Fruit fly (Drosophila melanogaster) whole organism, wandering third instar larva: Measurements from ENCODE around the gene Ir67a.

Experiments used
- Abd-B ChIP-seq: fragments of >200 bp; optimal IDR thresholded peaks from 2 replicates; lab custom pipeline; 2017; ENCODE audit warnings: missing biosample characterization, missing genetic modification characterization
- CG32264 ChIP-seq: fragments of 200-800 bp; sonication (Bioruptor generic); optimal IDR thresholded peaks from 2 replicates; lab custom pipeline; 2016; ENCODE audit warnings: missing biosample characterization, missing genetic modification characterization
- CG9705 ChIP-seq: fragments of 200-800 bp; sonication (Bioruptor generic); optimal IDR thresholded peaks from 2 replicates; lab custom pipeline; 2018; ENCODE audit warnings: missing biosample characterization, mild to moderate bottlenecking, missing genetic modification characterization
- CrebA ChIP-seq: fragments of 200-800 bp; sonication (Bioruptor generic); optimal IDR thresholded peaks from 2 replicates; lab custom pipeline; 2016; ENCODE audit warnings: missing biosample characterization, mild to moderate bottlenecking, missing genetic modification characterization, borderline replicate concordance
- Dfd ChIP-seq: fragments of >200 bp; optimal IDR thresholded peaks from 2 replicates; lab custom pipeline; 2017; ENCODE audit warnings: missing biosample characterization, missing genetic modification characterization
- Dif ChIP-seq: fragments of 200-275, 200-300 bp; sonication (Bioruptor generic); optimal IDR thresholded peaks from 2 replicates; lab custom pipeline; 2018; ENCODE audit warnings: missing biosample characterization, missing genetic modification characterization; ENCODE audit not compliant: partially characterized antibody
- GATAd ChIP-seq: sonication (Bioruptor generic); optimal IDR thresholded peaks from 2 replicates; lab custom pipeline; 2016; ENCODE audit warnings: missing biosample characterization, missing genetic modification characterization
- HLH106 ChIP-seq: fragments of 200-800 bp; optimal IDR thresholded peaks from 3 replicates; lab custom pipeline; 2019; ENCODE audit warnings: missing biosample characterization, mild to moderate bottlenecking, missing genetic modification characterization, moderate library complexity
- Hnf4 ChIP-seq: fragments of 200-800 bp; sonication (Bioruptor generic); optimal IDR thresholded peaks from 2 replicates; lab custom pipeline; 2016; ENCODE audit warnings: missing biosample characterization, mild to moderate bottlenecking, missing genetic modification characterization
- Hr78 ChIP-seq: fragments of >200 bp; optimal IDR thresholded peaks from 2 replicates; lab custom pipeline; 2017; ENCODE audit warnings: missing biosample characterization, missing genetic modification characterization
- Hr83 ChIP-seq: fragments of 200-300 bp; sonication (Bioruptor generic); optimal IDR thresholded peaks from 2 replicates; lab custom pipeline; 2016; ENCODE audit warnings: missing biosample characterization, mild to moderate bottlenecking, missing genetic modification characterization, moderate library complexity; ENCODE audit not compliant: poor library complexity, severe bottlenecking
- Jra ChIP-seq: sonication (Bioruptor generic); optimal IDR thresholded peaks from 2 replicates; lab custom pipeline; 2016; ENCODE audit warnings: missing biosample characterization, missing genetic modification characterization
- Mio ChIP-seq: sonication (Bioruptor generic); optimal IDR thresholded peaks from 2 replicates; lab custom pipeline; 2016; ENCODE audit warnings: missing biosample characterization, missing genetic modification characterization
- Myc ChIP-seq: fragments of >200 bp; optimal IDR thresholded peaks from 2 replicates; lab custom pipeline; 2017
- N ChIP-seq: fragments of >200 bp; optimal IDR thresholded peaks from 2 replicates; lab custom pipeline; 2018; ENCODE audit warnings: missing biosample characterization, missing external identifiers, missing genetic modification characterization
- OdsH ChIP-seq: fragments of 200-800 bp; sonication (Bioruptor generic); optimal IDR thresholded peaks from 2 replicates; lab custom pipeline; 2016; ENCODE audit warnings: missing biosample characterization, mild to moderate bottlenecking, missing genetic modification characterization
- Rel ChIP-seq, 2 experiments: fragments of 200-800 bp; sonication (Bioruptor generic) in 1 of 2; optimal IDR thresholded peaks; 2 replicates in 1 of 2; 3 replicates in 1 of 2; lab custom pipeline; 2016 to 2019; ENCODE audit warnings: mild to moderate bottlenecking in 2 of 2, missing biosample characterization in 2 of 2, missing genetic modification characterization in 2 of 2, moderate library complexity in 1 of 2
- Sp1 ChIP-seq: fragments of 200-800 bp; sonication (Bioruptor generic); optimal IDR thresholded peaks from 3 replicates; lab custom pipeline; 2019; ENCODE audit warnings: missing biosample characterization, mild to moderate bottlenecking, missing genetic modification characterization, moderate library complexity
- Vsx2 ChIP-seq: fragments of 200-300, 225-300 bp; sonication (Bioruptor generic); optimal IDR thresholded peaks from 2 replicates; lab custom pipeline; 2018; ENCODE audit warnings: missing biosample characterization, missing genetic modification characterization; ENCODE audit not compliant: partially characterized antibody
- br ChIP-seq: fragments of 200-800 bp; sonication (Bioruptor generic); optimal IDR thresholded peaks from 2 replicates; lab custom pipeline; 2016; ENCODE audit warnings: missing biosample characterization, missing genetic modification characterization
- brk ChIP-seq: fragments of 200-800 bp; sonication (Bioruptor generic); optimal IDR thresholded peaks from 2 replicates; lab custom pipeline; 2016; ENCODE audit warnings: missing biosample characterization, mild to moderate bottlenecking, missing genetic modification characterization
- dl ChIP-seq, 2 experiments: fragments of 175-275, 200-275 bp in 1 of 2; fragments of 200-275 bp in 1 of 2; sonication (Bioruptor generic); optimal IDR thresholded peaks; lab custom pipeline; 2018; ENCODE audit warnings: mild to moderate bottlenecking in 2 of 2, missing biosample characterization in 2 of 2, missing genetic modification characterization in 2 of 2, moderate library complexity in 2 of 2; ENCODE audit not compliant: partially characterized antibody in 2 of 2, insufficient read depth in 1 of 2
- dmrt93B ChIP-seq: fragments of 200-800 bp; sonication (Bioruptor generic); optimal IDR thresholded peaks from 2 replicates; lab custom pipeline; 2018; ENCODE audit warnings: missing biosample characterization, mild to moderate bottlenecking, missing genetic modification characterization
- dsf ChIP-seq: sonication (Bioruptor generic); optimal IDR thresholded peaks from 2 replicates; lab custom pipeline; 2016; ENCODE audit warnings: missing biosample characterization, missing genetic modification characterization, borderline replicate concordance
- ey ChIP-seq: fragments of 200-800 bp; sonication (Bioruptor generic); optimal IDR thresholded peaks from 2 replicates; lab custom pipeline; 2016; ENCODE audit warnings: missing biosample characterization, missing genetic modification characterization
- foxo ChIP-seq, 2 experiments: fragments of 200-800 bp; sonication (Bioruptor generic); optimal IDR thresholded peaks; 2 replicates in 1 of 2; 3 replicates in 1 of 2; lab custom pipeline; 2016 to 2017; ENCODE audit warnings: missing biosample characterization in 2 of 2, missing genetic modification characterization in 2 of 2
- fru ChIP-seq: fragments of 200-800 bp; sonication (Bioruptor generic); optimal IDR thresholded peaks from 3 replicates; lab custom pipeline; 2016; ENCODE audit warnings: missing biosample characterization, mild to moderate bottlenecking, missing genetic modification characterization
- h ChIP-seq: fragments of 200-800 bp; sonication (Bioruptor generic); optimal IDR thresholded peaks from 3 replicates; lab custom pipeline; 2016; ENCODE audit warnings: missing biosample characterization, mild to moderate bottlenecking, missing genetic modification characterization
- jim ChIP-seq: fragments of 175-275, 200-325 bp; sonication (Bioruptor generic); optimal IDR thresholded peaks from 2 replicates; lab custom pipeline; 2016; ENCODE audit warnings: missing biosample characterization, mild to moderate bottlenecking, missing genetic modification characterization
- lola ChIP-seq: fragments of >200 bp; optimal IDR thresholded peaks from 2 replicates; lab custom pipeline; 2017; ENCODE audit warnings: missing biosample characterization, missing genetic modification characterization
- pan ChIP-seq: fragments of >200 bp; optimal IDR thresholded peaks from 2 replicates; lab custom pipeline; 2017
- psq ChIP-seq: fragments of 200-800 bp; sonication (Bioruptor generic); optimal IDR thresholded peaks from 3 replicates; lab custom pipeline; 2017; ENCODE audit warnings: missing biosample characterization, mild to moderate bottlenecking, missing genetic modification characterization, moderate library complexity
- rgr ChIP-seq: fragments of 200-800 bp; sonication (Bioruptor generic); optimal IDR thresholded peaks from 3 replicates; lab custom pipeline; 2016; ENCODE audit warnings: missing biosample characterization, mild to moderate bottlenecking, missing genetic modification characterization
- sage ChIP-seq: fragments of 200-800 bp; sonication (Bioruptor generic); optimal IDR thresholded peaks from 2 replicates; lab custom pipeline; 2016; ENCODE audit warnings: missing biosample characterization, mild to moderate bottlenecking, missing genetic modification characterization
- sv ChIP-seq: fragments of 200-800 bp; sonication (Bioruptor generic); optimal IDR thresholded peaks from 3 replicates; lab custom pipeline; 2016; ENCODE audit warnings: missing biosample characterization, missing genetic modification characterization
- tai ChIP-seq: sonication (Bioruptor generic); optimal IDR thresholded peaks from 2 replicates; lab custom pipeline; 2016; ENCODE audit warnings: missing biosample characterization, missing genetic modification characterization
- usp ChIP-seq: fragments of >200 bp; optimal IDR thresholded peaks from 2 replicates; lab custom pipeline; 2017; ENCODE audit warnings: missing biosample characterization, missing genetic modification characterization
- woc ChIP-seq: sonication (Bioruptor generic); optimal IDR thresholded peaks from 2 replicates; lab custom pipeline; 2016; ENCODE audit warnings: missing biosample characterization, mild to moderate bottlenecking, missing genetic modification characterization

The Ir67a gene

dm6 chr3L:9506421-9506820 lies 37.4 kb downstream of the Ir67a start:
- TF ChIP-seq CrebA (GFP tag; lab: Kevin White, UChicago), result no peak
- no peak for TF ChIP-seq Vsx2 (GFP tag; lab: Kevin White, UChicago)
- TF ChIP-seq br, result no peak
- no peak for TF ChIP-seq brk (GFP tag; lab: Kevin White, UChicago)
- no peak for TF ChIP-seq rgr (GFP tag; lab: Kevin White, UChicago)
- no peak for TF ChIP-seq Sp1 (GFP tag; lab: Kevin White, UChicago)
- TF ChIP-seq jim (GFP tag; lab: Kevin White, UChicago), result no peak
- TF ChIP-seq CG32264 (GFP tag; lab: Kevin White, UChicago), result no peak
- no peak for TF ChIP-seq Rel (GFP tag; optimal IDR thresholded peaks at IDR 0.05; lab: Kevin White, UChicago)
- TF ChIP-seq Rel (tag; optimal IDR thresholded peaks at IDR 0.05; lab: Kevin White, UChicago), result no peak
- TF ChIP-seq foxo (GFP tag; optimal IDR thresholded peaks at IDR 0.05; lab: Kevin White, UChicago), result no peak
- TF ChIP-seq Dif (GFP tag; lab: Kevin White, UChicago), result no peak
- TF ChIP-seq Dfd (GFP tag; lab: Kevin White, UChicago), result no peak
- no peak for TF ChIP-seq CG9705 (GFP tag; lab: Kevin White, UChicago)

- TF ChIP-seq sage (GFP tag; lab: Kevin White, UChicago) (no peak), Sp1 (GFP tag; lab: Kevin White, UChicago) (no peak), dmrt93B (GFP tag; lab: Kevin White, UChicago) (no peak), CG32264 (GFP tag; lab: Kevin White, UChicago) (no peak), brk (GFP tag; lab: Kevin White, UChicago) (no peak), h (GFP tag; lab: Kevin White, UChicago) (no peak), N (GFP tag; lab: Kevin White, UChicago) (no peak), pan (no peak), CG9705 (GFP tag; lab: Kevin White, UChicago) (no peak), Rel (GFP tag; optimal IDR thresholded peaks at IDR 0.05; lab: Kevin White, UChicago) (no peak), Rel (tag; optimal IDR thresholded peaks at IDR 0.05; lab: Kevin White, UChicago) (no peak), HLH106 (no peak), Jra (no peak), dl (GFP tag; optimal IDR thresholded peaks at IDR 0.05; lab: Kevin White, UChicago; ENCODE audit: insufficient read depth in 1 of 2, partially characterized antibody in 2 of 2) (no peak), tai (GFP tag; lab: Kevin White, UChicago) (no peak), br (no peak), Mio (GFP tag; lab: Kevin White, UChicago) (no peak), rgr (GFP tag; lab: Kevin White, UChicago) (no peak), woc (GFP tag; lab: Kevin White, UChicago) (no peak), ey (GFP tag; lab: Kevin White, UChicago) (no peak)
These were observed 38.1 kb downstream of the Ir67a start for dm6 chr3L:9505713-9506062.

- TF ChIP-seq dl (GFP tag; optimal IDR thresholded peaks at IDR 0.05; lab: Kevin White, UChicago; ENCODE audit: insufficient read depth in 1 of 2, partially characterized antibody in 2 of 2) (no peak), Myc (lab: Kevin White, UChicago) (peak; percentile 90), sv (GFP tag; lab: Kevin White, UChicago) (no peak), Mio (GFP tag; lab: Kevin White, UChicago) (no peak), pan (no peak), Jra (peak; percentile 14), CG9705 (GFP tag; lab: Kevin White, UChicago) (no peak), h (GFP tag; lab: Kevin White, UChicago) (no peak), Dif (GFP tag; lab: Kevin White, UChicago) (peak; percentile 27), Hr83 (GFP tag; lab: Kevin White, UChicago) (peak; percentile 65), CG32264 (GFP tag; lab: Kevin White, UChicago) (no peak), Abd-B (GFP tag; lab: Kevin White, UChicago) (no peak), tai (GFP tag; lab: Kevin White, UChicago) (peak; percentile 42), rgr (GFP tag; lab: Kevin White, UChicago) (peak; percentile 8), lola (no peak), sage (GFP tag; lab: Kevin White, UChicago) (no peak), dsf (no peak), psq (no peak), foxo (GFP tag; optimal IDR thresholded peaks at IDR 0.05; lab: Kevin White, UChicago) (peak in 1 of 2 experiments; percentile 27), CrebA (GFP tag; lab: Kevin White, UChicago) (no peak), Rel (GFP tag; optimal IDR thresholded peaks at IDR 0.05; lab: Kevin White, UChicago) (no peak), Rel (tag; optimal IDR thresholded peaks at IDR 0.05; lab: Kevin White, UChicago) (peak; percentile 49), brk (GFP tag; lab: Kevin White, UChicago) (no peak), Hnf4 (GFP tag; lab: Kevin White, UChicago) (peak; percentile 39), Hr78 (GFP tag; lab: Kevin White, UChicago) (no peak), Sp1 (GFP tag; lab: Kevin White, UChicago) (peak; percentile 65), GATAd (no peak), N (GFP tag; lab: Kevin White, UChicago) (no peak), usp (GFP tag; lab: Kevin White, UChicago) (no peak), ey (GFP tag; lab: Kevin White, UChicago) (no peak), Dfd (GFP tag; lab: Kevin White, UChicago) (no peak), OdsH (GFP tag; lab: Kevin White, UChicago) (no peak), woc (GFP tag; lab: Kevin White, UChicago) (peak; percentile 35), dmrt93B (GFP tag; lab: Kevin White, UChicago) (no peak), jim (GFP tag; lab: Kevin White, UChicago) (peak; percentile 37), fru (peak; percentile 4), Vsx2 (GFP tag; lab: Kevin White, UChicago) (no peak), HLH106 (peak; percentile 58), br (no peak)
- TF ChIP-seq, all 38 proteins: peak for 14
These were observed 38.6 kb downstream of the Ir67a start, which contains the start of gene path for dm6 chr3L:9505007-9505712. Gene path, minus strand, starts transcription at chr3L:9505328.
